Fruit fly (Drosophila melanogaster) whole organism: Measurements from ENCODE around the gene JTBR.

ENCODE experiments used
- pan ChIP-seq: fragments of >200 bp; optimal IDR thresholded peaks from 2 replicates; lab custom pipeline; 2017
- psq ChIP-seq: fragments of >200 bp; optimal IDR thresholded peaks from 2 replicates; lab custom pipeline; 2017

- no peak for TF ChIP-seq pan (lab: Kevin White, UChicago)
- no peak for TF ChIP-seq psq
Observed at dm6 chr3L:1771658-1772057, 31.0 kb downstream of the JTBR start, which contains the start of gene Dhc62B.
